Fruit fly (Drosophila melanogaster): ENCODE results near the gene CG43394.

The CG43394 gene

DNA sequence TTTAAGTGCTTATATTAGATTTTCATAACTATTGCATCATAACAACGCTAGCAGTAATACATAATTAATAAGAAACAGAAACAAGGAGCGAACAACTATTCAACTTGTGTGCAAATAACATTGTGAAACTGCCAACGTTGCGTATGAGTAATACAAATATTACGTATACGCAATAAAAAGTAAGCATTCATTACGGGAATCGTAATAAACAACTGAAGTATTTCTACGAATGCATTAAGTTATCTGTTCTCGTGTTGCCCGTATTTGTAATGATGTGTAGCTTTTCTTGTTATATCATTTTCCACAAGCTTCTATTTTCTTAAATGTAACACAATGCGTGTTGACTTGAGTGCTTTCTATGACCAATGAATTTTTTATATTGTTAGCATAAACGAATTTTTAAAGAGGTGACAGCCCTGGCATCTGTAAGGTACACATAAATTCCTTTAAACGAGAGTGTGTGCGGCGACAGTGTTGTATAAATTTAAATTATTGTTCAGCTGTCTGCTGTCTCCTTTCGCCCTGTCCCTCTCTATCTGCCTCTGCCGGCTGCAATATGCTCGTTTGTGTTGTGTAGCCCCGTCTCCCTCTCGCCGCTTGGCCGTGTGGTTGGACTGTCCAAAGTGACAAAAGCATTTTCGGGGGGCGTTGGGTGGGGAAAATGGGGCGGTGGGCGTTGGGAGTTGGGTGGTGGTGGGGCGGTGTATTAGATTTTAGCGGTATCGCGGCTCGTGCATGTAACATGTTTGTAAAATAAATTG is 45.8 kb upstream of the CG43394 start (continued):
- TF ChIP-seq Ets96B (tag; optimal IDR thresholded peaks at IDR 0.05) (no peak), fkh (GFP tag; optimal IDR thresholded peaks at IDR 0.05) (no peak), Eip93F (GFP tag; optimal IDR thresholded peaks at IDR 0.05) (no peak), OdsH (GFP tag; optimal IDR thresholded peaks at IDR 0.05) (no peak), Hr38 (GFP tag; optimal IDR thresholded peaks at IDR 0.05) (no peak), Hr4 (GFP tag; optimal IDR thresholded peaks at IDR 0.05) (no peak), dac (GFP tag; optimal IDR thresholded peaks at IDR 0.05) (no peak), CG4318 (GFP tag; optimal IDR thresholded peaks at IDR 0.05) (no peak), cyc (GFP tag; optimal IDR thresholded peaks at IDR 0.05) (no peak), CG6276 (GFP tag; optimal IDR thresholded peaks at IDR 0.05) (no peak), svp (GFP tag) (no peak), Gug (GFP tag; IDR thresholded peaks at IDR 0.05) (no peak), ss (GFP tag; optimal IDR thresholded peaks at IDR 0.05) (no peak), CG8319 (GFP tag; optimal IDR thresholded peaks at IDR 0.05) (no peak), eg (GFP tag; IDR thresholded peaks at IDR 0.05) (no peak; the same call in 2 of the 3 replicates)

DNA sequence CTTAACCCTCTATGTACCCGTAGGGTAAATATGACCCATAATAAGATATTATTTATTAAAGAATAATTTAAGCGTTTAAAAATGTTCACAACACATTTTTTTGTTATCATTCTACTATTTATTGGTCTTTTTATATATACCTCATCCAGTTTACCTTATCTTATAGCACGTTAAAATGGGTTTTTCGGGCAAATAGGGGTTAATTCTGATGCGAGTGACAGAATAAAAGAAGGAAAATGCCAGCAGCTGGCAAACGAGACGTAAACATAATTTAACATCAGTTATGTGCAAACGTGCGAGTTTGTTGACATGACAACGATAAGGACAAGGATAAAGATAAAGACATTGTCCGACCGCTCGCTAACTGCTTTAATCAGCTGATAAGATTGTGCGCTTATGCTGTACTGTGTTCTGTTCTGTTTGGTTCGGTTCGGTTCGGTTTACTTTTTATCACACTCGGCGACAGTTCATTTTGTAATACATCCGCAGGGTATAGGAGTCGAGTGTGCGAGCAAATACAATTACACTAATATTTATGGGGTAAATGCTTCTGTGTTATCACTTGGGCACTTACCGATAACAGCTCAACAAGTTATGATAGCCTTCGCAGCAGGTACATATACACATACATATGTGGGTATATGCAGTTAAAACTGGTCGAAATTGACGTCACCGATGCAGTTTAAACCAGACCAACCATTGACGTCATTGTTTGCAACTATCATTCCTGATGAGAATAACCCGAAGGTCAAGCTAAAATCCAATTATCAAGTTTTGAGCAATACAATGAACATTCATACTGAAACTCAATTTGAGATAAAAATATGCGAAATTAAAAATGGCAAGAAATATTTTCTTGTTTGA is 44.8 kb upstream of the CG43394 start:
- TF ChIP-seq CG10669 (GFP tag; optimal IDR thresholded peaks at IDR 0.05) (no peak), CG3919 (GFP tag; optimal IDR thresholded peaks at IDR 0.05) (no peak), topi (GFP tag; optimal IDR thresholded peaks at IDR 0.05) (peak; percentile 33), Smox (GFP tag; optimal IDR thresholded peaks at IDR 0.05) (peak; percentile 59), Sox14 (GFP tag; optimal IDR thresholded peaks at IDR 0.05) (no peak), Ets96B (tag; optimal IDR thresholded peaks at IDR 0.05) (peak; percentile 51), salr (GFP tag; optimal IDR thresholded peaks at IDR 0.05) (no peak), svp (GFP tag) (peak; percentile 81), Blimp-1 (GFP tag; optimal IDR thresholded peaks at IDR 0.05) (no peak), Sox15 (GFP tag; optimal IDR thresholded peaks at IDR 0.05) (peak; percentile 13), Met (GFP tag; optimal IDR thresholded peaks at IDR 0.05) (peak; percentile 60), CG10631 (GFP tag; optimal IDR thresholded peaks at IDR 0.05) (peak; percentile 18), Hr4 (GFP tag; optimal IDR thresholded peaks at IDR 0.05) (peak; percentile 15), esn (GFP tag; optimal IDR thresholded peaks at IDR 0.05) (peak; percentile 45), CG1621 (tag; optimal IDR thresholded peaks at IDR 0.05) (no peak), vri (GFP tag; optimal IDR thresholded peaks at IDR 0.05) (peak; percentile 97), dsx (GFP tag; optimal IDR thresholded peaks at IDR 0.05; ENCODE audit: poor library complexity, severe bottlenecking) (no peak), fkh (GFP tag; optimal IDR thresholded peaks at IDR 0.05) (peak; percentile 85), achi (GFP tag; optimal IDR thresholded peaks at IDR 0.05) (peak; percentile 30), fd59A (GFP tag; optimal IDR thresholded peaks at IDR 0.05) (no peak), CG34406 (GFP tag; optimal IDR thresholded peaks at IDR 0.05) (peak; percentile 44), eg (GFP tag; IDR thresholded peaks at IDR 0.05) (no peak), OdsH (GFP tag; optimal IDR thresholded peaks at IDR 0.05) (peak; percentile 50), Eip93F (GFP tag; optimal IDR thresholded peaks at IDR 0.05) (peak; percentile 26), CG6792 (GFP tag; optimal IDR thresholded peaks at IDR 0.05) (no peak), CG15336 (GFP tag; IDR thresholded peaks at IDR 0.05) (peak; percentile 56), ss (GFP tag; optimal IDR thresholded peaks at IDR 0.05) (peak in 1 of 2 experiments; percentile 48), CG7368 (GFP tag; optimal IDR thresholded peaks at IDR 0.05) (peak; percentile 8), CG9139 (GFP tag; optimal IDR thresholded peaks at IDR 0.05) (no peak), CG3032 (tag; optimal IDR thresholded peaks at IDR 0.05) (peak; percentile 32), Gug (GFP tag; IDR thresholded peaks at IDR 0.05) (no peak), CG6854 (GFP tag; optimal IDR thresholded peaks at IDR 0.05) (no peak), CG11294 (GFP tag; IDR thresholded peaks at IDR 0.05) (no peak), spab (GFP tag; optimal IDR thresholded peaks at IDR 0.05) (peak; percentile 9), CG11902 (GFP tag; optimal IDR thresholded peaks at IDR 0.05) (no peak), net (GFP tag; optimal IDR thresholded peaks at IDR 0.05) (no peak), CG4318 (GFP tag; optimal IDR thresholded peaks at IDR 0.05) (no peak), CG6808 (GFP tag; optimal IDR thresholded peaks at IDR 0.05) (peak; percentile 11), CG8119 (GFP tag; IDR thresholded peaks at IDR 0.05) (peak; percentile 56; the same call in 2 of the 3 replicates), CG6163 (GFP tag; IDR thresholded peaks at IDR 0.05) (no peak)

Data from whole organism, prepupa.